Fruit fly (Drosophila melanogaster) whole organism, wandering third instar larva: ENCODE measurements around the gene CG2247.

Experiments
- Hr78 ChIP-seq: fragments of >200 bp; optimal IDR thresholded peaks from 2 replicates; lab custom pipeline; 2017; ENCODE audit warnings: missing biosample characterization, missing genetic modification characterization
- OdsH ChIP-seq: fragments of 200-800 bp; sonication (Bioruptor generic); optimal IDR thresholded peaks from 2 replicates; lab custom pipeline; 2016; ENCODE audit warnings: missing biosample characterization, mild to moderate bottlenecking, missing genetic modification characterization
- dmrt93B ChIP-seq: fragments of 200-800 bp; sonication (Bioruptor generic); optimal IDR thresholded peaks from 2 replicates; lab custom pipeline; 2018; ENCODE audit warnings: missing biosample characterization, mild to moderate bottlenecking, missing genetic modification characterization
- fru ChIP-seq: fragments of 200-800 bp; sonication (Bioruptor generic); optimal IDR thresholded peaks from 3 replicates; lab custom pipeline; 2016; ENCODE audit warnings: missing biosample characterization, mild to moderate bottlenecking, missing genetic modification characterization
- h ChIP-seq: fragments of 200-800 bp; sonication (Bioruptor generic); optimal IDR thresholded peaks from 3 replicates; lab custom pipeline; 2016; ENCODE audit warnings: missing biosample characterization, mild to moderate bottlenecking, missing genetic modification characterization
- jim ChIP-seq: fragments of 175-275, 200-325 bp; sonication (Bioruptor generic); optimal IDR thresholded peaks from 2 replicates; lab custom pipeline; 2016; ENCODE audit warnings: missing biosample characterization, mild to moderate bottlenecking, missing genetic modification characterization
- pan ChIP-seq: fragments of >200 bp; optimal IDR thresholded peaks from 2 replicates; lab custom pipeline; 2017
- psq ChIP-seq: fragments of 200-800 bp; sonication (Bioruptor generic); optimal IDR thresholded peaks from 3 replicates; lab custom pipeline; 2017; ENCODE audit warnings: missing biosample characterization, mild to moderate bottlenecking, missing genetic modification characterization, moderate library complexity
- rgr ChIP-seq: fragments of 200-800 bp; sonication (Bioruptor generic); optimal IDR thresholded peaks from 3 replicates; lab custom pipeline; 2016; ENCODE audit warnings: missing biosample characterization, mild to moderate bottlenecking, missing genetic modification characterization

dm6 chrX:11573529-11573928, 37.9 kb downstream of the CG2247 start, which contains the start of gene CG11696:
- no peak for TF ChIP-seq rgr (GFP tag; lab: Kevin White, UChicago)
- TF ChIP-seq Hr78 (GFP tag; lab: Kevin White, UChicago), result no peak
- TF ChIP-seq psq (GFP tag; lab: Kevin White, UChicago), result no peak
- no peak for TF ChIP-seq jim (GFP tag; lab: Kevin White, UChicago)
- TF ChIP-seq h (GFP tag; lab: Kevin White, UChicago), result no peak
- no peak for TF ChIP-seq OdsH (GFP tag; lab: Kevin White, UChicago)
- no peak for TF ChIP-seq fru (GFP tag; lab: Kevin White, UChicago)
- no peak for TF ChIP-seq dmrt93B (GFP tag; lab: Kevin White, UChicago)
- no peak for TF ChIP-seq pan (lab: Kevin White, UChicago)
